Worm (Caenorhabditis elegans) whole organism, early embryonic: ENCODE data around the gene pmpl-1.

Experiments
- B0310.2 ChIP-seq: sonication (generic microtip); optimal IDR thresholded peaks from 2 replicates; lab custom pipeline; 2016; ENCODE audit warnings: mild to moderate bottlenecking, missing genetic modification characterization, missing compliant biosample characterization
- F13C5.2 ChIP-seq: sonication (generic microtip); optimal IDR thresholded peaks from 2 replicates; lab custom pipeline; 2017; ENCODE audit warnings: mild to moderate bottlenecking, missing genetic modification characterization, inconsistent platforms, missing compliant biosample characterization
- aly-1 ChIP-seq: sonication (generic microtip); optimal IDR thresholded peaks from 2 replicates; lab custom pipeline; 2016; ENCODE audit warnings: missing genetic modification characterization, missing compliant biosample characterization
- ama-1 ChIP-seq: fragments of 150-350 bp; optimal IDR thresholded peaks from 2 replicates; lab custom pipeline; 2014
- ceh-13 ChIP-seq: fragments of 200-800 bp; sonication (Bioruptor generic); optimal IDR thresholded peaks from 2 replicates; lab custom pipeline; 2018; ENCODE audit warnings: mild to moderate bottlenecking, missing genetic modification characterization, missing compliant biosample characterization
- ceh-36 ChIP-seq: sonication (generic microtip); optimal IDR thresholded peaks from 2 replicates; lab custom pipeline; 2016; ENCODE audit warnings: missing genetic modification characterization, inconsistent platforms, missing compliant biosample characterization
- ets-7 ChIP-seq: sonication (generic microtip); optimal IDR thresholded peaks from 2 replicates; lab custom pipeline; 2016; ENCODE audit warnings: missing genotype, missing genetic modification characterization, missing compliant biosample characterization
- flt-1 ChIP-seq: fragments of 200-800 bp; sonication (Bioruptor generic); IDR thresholded peaks from 2 replicates; pipeline ENCODE4 v1.3.6; 2022; ENCODE audit warnings: missing genetic modification characterization, missing compliant biosample characterization
- hmbx-1 ChIP-seq: sonication (generic microtip); optimal IDR thresholded peaks from 2 replicates; lab custom pipeline; 2016; ENCODE audit warnings: mild to moderate bottlenecking, missing genetic modification characterization, missing compliant biosample characterization
- hmg-4 ChIP-seq: fragments of 200-800 bp; sonication (Bioruptor generic); optimal IDR thresholded peaks from 2 replicates; lab custom pipeline; 2018; ENCODE audit warnings: mild to moderate bottlenecking, missing genetic modification characterization, missing compliant biosample characterization
- hnd-1 ChIP-seq: sonication (generic microtip); optimal IDR thresholded peaks from 2 replicates; lab custom pipeline; 2016; ENCODE audit warnings: missing genetic modification characterization, missing compliant biosample characterization
- pes-1 ChIP-seq: fragments of 200-800 bp; sonication (Bioruptor generic); IDR thresholded peaks from 2 replicates; pipeline ENCODE4 v1.3.6; 2022; ENCODE audit warnings: missing genetic modification reagents, missing genetic modification characterization, missing compliant biosample characterization
- scrt-1 ChIP-seq: fragments of 200-800 bp; sonication (Bioruptor generic); IDR thresholded peaks from 2 replicates; pipeline ENCODE4 v1.3.6; 2022; ENCODE audit warnings: missing genetic modification characterization, missing compliant biosample characterization
- sea-1 ChIP-seq: fragments of 200-800 bp; sonication (Bioruptor generic); conservative IDR thresholded peaks from 2 replicates; pipeline ENCODE4 v1.3.6; 2022; ENCODE audit warnings: missing genetic modification characterization, missing compliant biosample characterization
- tbx-11 ChIP-seq: fragments of 200-800 bp; sonication (Bioruptor generic); IDR thresholded peaks from 2 replicates; pipeline ENCODE4 v1.3.6; 2022; ENCODE audit warnings: missing genetic modification characterization, missing compliant biosample characterization
- tbx-37 ChIP-seq: fragments of 200-800 bp; sonication (Bioruptor generic); conservative IDR thresholded peaks from 2 replicates; pipeline ENCODE4 v1.3.6; 2022; ENCODE audit warnings: missing genetic modification reagents, missing genetic modification characterization, missing compliant biosample characterization
- tra-4 ChIP-seq: sonication (generic microtip); optimal IDR thresholded peaks from 2 replicates; lab custom pipeline; 2017; ENCODE audit warnings: missing genetic modification characterization, missing compliant biosample characterization

Gene pmpl-1

DNA sequence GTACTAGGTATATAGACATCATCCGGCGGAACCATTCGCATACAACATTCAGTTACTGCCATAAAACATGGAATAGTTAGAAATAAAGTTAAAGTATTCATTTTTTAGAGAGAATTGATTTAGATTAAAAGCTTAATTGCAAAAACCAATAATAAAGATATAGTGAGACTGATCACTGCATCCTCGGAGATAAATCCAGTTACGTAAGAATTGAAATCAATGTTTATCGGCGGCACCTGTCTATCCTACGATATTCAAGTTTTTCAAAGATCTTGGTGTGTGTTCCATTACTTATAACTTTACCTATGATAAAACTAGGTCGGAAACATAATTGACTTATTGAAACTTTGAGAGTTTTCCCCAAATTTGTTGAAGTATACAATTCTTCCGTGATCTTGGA, 28.5 kb upstream of the pmpl-1 start, which contains the start of gene T14G12.6:
Gene T14G12.6 (minus strand): TSS at position 101 of the 400 bp plus-strand sequence.
- TF ChIP-seq pes-1 (no peak), ets-7 (tag; lab: Kevin White, UChicago) (no peak), tbx-37 (no peak), hmg-4 (GFP tag; lab: Kevin White, UChicago) (no peak), hnd-1 (tag; lab: Kevin White, UChicago) (no peak), F13C5.2 (tag; lab: Kevin White, UChicago) (no peak), ceh-36 (tag; lab: Kevin White, UChicago) (no peak), ama-1 (lab: Kevin White, UChicago) (no peak), tbx-11 (no peak), flt-1 (GFP tag; lab: Robert Waterston, UW) (no peak), sea-1 (GFP tag; lab: Robert Waterston, UW) (no peak), scrt-1 (GFP tag; lab: Robert Waterston, UW) (no peak), aly-1 (tag; lab: Kevin White, UChicago) (no peak), hmbx-1 (tag; lab: Kevin White, UChicago) (no peak), ceh-13 (GFP tag; lab: Kevin White, UChicago) (no peak), tra-4 (tag; lab: Kevin White, UChicago) (no peak), B0310.2 (no peak)

DNA sequence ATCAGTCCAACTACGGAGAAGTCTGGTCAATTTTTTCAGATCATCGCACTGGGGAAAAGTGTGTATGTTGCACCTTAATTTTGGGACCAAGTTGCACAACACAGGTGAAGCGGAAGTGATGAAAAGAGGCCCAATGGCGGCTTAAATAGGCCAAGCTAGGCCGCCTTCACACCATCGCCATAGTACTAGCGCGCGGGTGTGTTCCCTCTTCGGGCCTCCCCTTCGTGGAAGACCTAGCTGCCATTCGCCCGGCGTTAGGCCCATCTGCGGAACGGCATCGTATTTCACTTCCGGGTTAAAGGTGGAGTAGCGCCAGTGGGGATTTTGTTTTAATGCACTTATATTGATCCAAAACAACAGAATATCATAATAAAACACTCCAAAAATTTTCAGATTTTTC, 28.0 kb upstream of the pmpl-1 start:
- TF ChIP-seq tra-4 (tag; lab: Kevin White, UChicago), result no peak
- 0 out of 2 replicates have a peak, but pooled peaks have one; percentile 58 for TF ChIP-seq scrt-1 (GFP tag; lab: Robert Waterston, UW)

DNA sequence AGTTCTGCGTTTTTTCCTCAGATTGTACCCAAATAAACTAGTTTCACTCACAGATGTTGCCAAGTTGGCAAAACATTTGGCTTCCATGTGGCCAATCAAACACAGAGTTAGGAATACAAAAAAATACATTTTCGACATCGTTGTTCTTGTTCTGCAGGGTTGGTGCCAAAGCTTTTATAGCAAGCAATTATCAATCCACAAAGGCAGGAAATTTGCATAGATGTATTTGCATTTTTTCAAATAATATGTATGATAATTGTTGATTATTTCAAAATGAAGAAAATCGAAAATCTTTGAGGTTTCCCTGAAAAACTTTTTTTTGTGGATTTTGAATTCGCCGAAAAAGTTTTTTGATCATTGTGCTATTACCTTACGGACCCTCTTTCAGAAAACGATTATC, 25.4 kb upstream of the pmpl-1 start, which contains the start of gene T14G12.11:
Gene T14G12.11 (minus strand): TSS at position 138 of the 400 bp plus-strand sequence.
- TF ChIP-seq hmbx-1 (tag; lab: Kevin White, UChicago), result no peak
- TF ChIP-seq ceh-13 (GFP tag; lab: Kevin White, UChicago), result no peak
- TF ChIP-seq aly-1 (tag; lab: Kevin White, UChicago), result no peak
- TF ChIP-seq F13C5.2 (tag; lab: Kevin White, UChicago), result no peak

DNA sequence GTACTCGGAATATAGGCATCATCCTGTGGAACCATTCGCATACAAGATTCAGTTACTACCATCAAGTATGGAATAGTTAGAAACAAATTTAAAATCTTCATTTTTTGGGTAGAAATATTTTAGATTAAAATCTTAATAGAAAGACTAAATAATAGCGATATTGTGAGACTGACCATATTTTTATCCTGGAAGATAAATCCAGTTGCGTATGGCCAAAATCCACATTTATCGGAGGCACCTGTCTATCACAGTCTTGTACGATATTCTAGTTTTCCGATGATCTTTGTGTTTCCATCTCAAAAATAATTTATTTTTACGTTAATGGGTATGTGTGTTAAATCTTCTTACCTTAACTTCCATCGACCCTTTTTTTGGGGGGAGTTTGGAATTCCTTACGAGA, 23.5 kb upstream of the pmpl-1 start, which contains the start of gene F47B7.3:
Gene F47B7.3 (minus strand): TSS at position 101 of the 400 bp plus-strand sequence.
- no peak for TF ChIP-seq ceh-13 (GFP tag; lab: Kevin White, UChicago)
- TF ChIP-seq F13C5.2 (tag; lab: Kevin White, UChicago), result no peak
- TF ChIP-seq ama-1 (lab: Kevin White, UChicago), result no peak
- no peak for TF ChIP-seq tra-4 (tag; lab: Kevin White, UChicago)
- TF ChIP-seq tbx-37, result no peak
- TF ChIP-seq hmbx-1 (tag; lab: Kevin White, UChicago), result no peak
- no peak for TF ChIP-seq hmg-4 (GFP tag; lab: Kevin White, UChicago)
- TF ChIP-seq scrt-1 (GFP tag; lab: Robert Waterston, UW), result no peak
- TF ChIP-seq pes-1, result no peak
- no peak for TF ChIP-seq ets-7 (tag; lab: Kevin White, UChicago)
- TF ChIP-seq sea-1 (GFP tag; lab: Robert Waterston, UW), result no peak
- no peak for TF ChIP-seq B0310.2
- TF ChIP-seq tbx-11, result no peak

DNA sequence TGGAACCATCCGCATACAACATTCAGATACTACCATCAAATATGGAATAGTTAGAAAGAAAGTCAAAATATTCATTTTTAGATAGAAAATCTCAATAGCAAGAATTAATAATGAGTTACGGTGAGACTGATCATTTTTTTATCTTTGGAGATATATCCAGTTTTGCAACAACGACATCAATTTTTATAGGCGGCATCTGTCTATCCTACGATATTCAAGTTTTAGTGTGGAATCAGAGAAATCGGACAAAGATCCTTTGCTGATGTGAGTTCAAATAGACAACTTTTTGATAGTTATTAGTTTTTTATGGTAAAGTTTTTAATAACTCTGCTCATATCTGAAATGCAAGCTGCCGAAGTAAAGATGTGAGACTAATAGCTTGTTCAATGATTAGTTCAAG, 21.3 kb upstream of the pmpl-1 start, which contains the start of gene F47B7.4:
Gene F47B7.4 (minus strand): TSS at position 101 of the 400 bp plus-strand sequence.
- no peak for TF ChIP-seq hnd-1 (tag; lab: Kevin White, UChicago)
- TF ChIP-seq sea-1 (GFP tag; lab: Robert Waterston, UW), result no peak
- TF ChIP-seq tbx-11, result no peak
- TF ChIP-seq tbx-37, result no peak
- TF ChIP-seq pes-1, result no peak
- TF ChIP-seq ceh-36 (tag; lab: Kevin White, UChicago), result no peak
- no peak for TF ChIP-seq ets-7 (tag; lab: Kevin White, UChicago)
- no peak for TF ChIP-seq ceh-13 (GFP tag; lab: Kevin White, UChicago)
- no peak for TF ChIP-seq hmbx-1 (tag; lab: Kevin White, UChicago)
- no peak for TF ChIP-seq F13C5.2 (tag; lab: Kevin White, UChicago)
- no peak for TF ChIP-seq B0310.2
- no peak for TF ChIP-seq hmg-4 (GFP tag; lab: Kevin White, UChicago)
- no peak for TF ChIP-seq aly-1 (tag; lab: Kevin White, UChicago)
- TF ChIP-seq scrt-1 (GFP tag; lab: Robert Waterston, UW), result no peak
- no peak for TF ChIP-seq ama-1 (lab: Kevin White, UChicago)
- no peak for TF ChIP-seq flt-1 (GFP tag; lab: Robert Waterston, UW)
- no peak for TF ChIP-seq tra-4 (tag; lab: Kevin White, UChicago)

DNA sequence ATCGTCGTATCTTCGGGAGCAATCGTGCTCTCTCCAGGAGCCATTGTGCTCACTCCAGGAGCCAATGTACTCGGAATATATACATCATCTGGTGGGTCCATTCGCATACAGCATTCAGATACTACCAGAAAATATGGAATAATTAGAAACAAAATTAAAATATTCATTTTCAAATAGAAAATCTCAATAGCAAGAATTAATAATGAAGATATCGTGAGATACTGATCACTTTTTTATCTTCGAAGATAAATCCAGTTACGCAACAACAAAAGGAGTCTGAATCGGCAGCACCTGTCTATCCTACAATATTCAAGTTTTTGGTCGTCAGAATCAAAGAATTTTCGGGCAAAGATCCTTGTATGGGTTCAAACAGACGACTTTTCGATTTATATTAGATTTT, 19.1 kb upstream of the pmpl-1 start, which contains the start of gene F47B7.5:
Gene F47B7.5 (minus strand): TSS at position 101 of the 400 bp plus-strand sequence.
- TF ChIP-seq ets-7 (tag; lab: Kevin White, UChicago), result no peak
- TF ChIP-seq pes-1, result no peak
- no peak for TF ChIP-seq scrt-1 (GFP tag; lab: Robert Waterston, UW)
- no peak for TF ChIP-seq ama-1 (lab: Kevin White, UChicago)
- TF ChIP-seq F13C5.2 (tag; lab: Kevin White, UChicago), result no peak
- TF ChIP-seq tra-4 (tag; lab: Kevin White, UChicago), result no peak
- TF ChIP-seq tbx-11, result no peak
- TF ChIP-seq ceh-13 (GFP tag; lab: Kevin White, UChicago), result no peak
- TF ChIP-seq tbx-37, result no peak
- no peak for TF ChIP-seq ceh-36 (tag; lab: Kevin White, UChicago)
- TF ChIP-seq hnd-1 (tag; lab: Kevin White, UChicago), result no peak
- TF ChIP-seq B0310.2, result no peak
- TF ChIP-seq flt-1 (GFP tag; lab: Robert Waterston, UW), result no peak
- no peak for TF ChIP-seq hmg-4 (GFP tag; lab: Kevin White, UChicago)
- no peak for TF ChIP-seq hmbx-1 (tag; lab: Kevin White, UChicago)
- no peak for TF ChIP-seq sea-1 (GFP tag; lab: Robert Waterston, UW)
- TF ChIP-seq aly-1 (tag; lab: Kevin White, UChicago), result no peak

DNA sequence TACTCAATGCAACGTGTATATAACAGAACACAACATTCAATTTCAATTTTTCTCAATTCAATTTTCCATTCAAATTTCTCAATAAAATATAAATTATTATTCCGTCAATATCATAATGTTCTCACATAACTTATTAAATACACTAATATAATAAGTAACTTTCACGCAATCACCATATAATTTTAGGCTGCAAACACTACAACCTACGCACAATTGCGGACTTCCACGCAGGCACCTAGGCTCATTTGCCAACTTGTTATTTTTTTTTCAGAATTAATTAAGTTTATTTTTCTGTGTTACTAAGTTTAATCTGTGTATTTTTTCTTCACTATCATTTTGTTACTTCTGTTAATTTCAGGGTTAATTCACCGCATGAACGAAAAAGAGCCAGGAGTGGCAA, 15.4 kb upstream of the pmpl-1 start, which contains the start of gene F47B7.2:
Gene F47B7.2 (plus strand): TSS at position 358 of the 400 bp plus-strand sequence.
- TF ChIP-seq F13C5.2 (tag; lab: Kevin White, UChicago) (peak; percentile 8), hmbx-1 (tag; lab: Kevin White, UChicago) (no peak), pes-1 (peak; percentile 16; the same call in 1 of the 2 replicates), aly-1 (tag; lab: Kevin White, UChicago) (no peak), B0310.2 (no peak), ets-7 (tag; lab: Kevin White, UChicago) (no peak), tbx-11 (no peak), tbx-37 (no peak), ceh-13 (GFP tag; lab: Kevin White, UChicago) (no peak), ceh-36 (tag; lab: Kevin White, UChicago) (no peak), hmg-4 (GFP tag; lab: Kevin White, UChicago) (no peak), hnd-1 (tag; lab: Kevin White, UChicago) (no peak), scrt-1 (GFP tag; lab: Robert Waterston, UW) (no peak), flt-1 (GFP tag; lab: Robert Waterston, UW) (no peak), ama-1 (lab: Kevin White, UChicago) (no peak), sea-1 (GFP tag; lab: Robert Waterston, UW) (no peak)
